Fruit fly (Drosophila melanogaster) whole organism, embryonic: Measurements from ENCODE around the gene Pgant7.

Source experiments
- Antp ChIP-seq: fragments of 200-800 bp; sonication (Bioruptor generic); optimal IDR thresholded peaks from 3 replicates; lab custom pipeline; 2016; ENCODE audit warnings: missing biosample characterization, missing genetic modification characterization
- Atf3 ChIP-seq: fragments of 200-800 bp; sonication (Bioruptor generic); optimal IDR thresholded peaks from 3 replicates; lab custom pipeline; 2016; ENCODE audit warnings: missing biosample characterization, missing genetic modification characterization
- Bgb ChIP-seq: fragments of 200-800 bp; sonication (Bioruptor generic); IDR thresholded peaks from 2 replicates; pipeline ENCODE4 v1.3.6; 2022; ENCODE audit warnings: missing biosample characterization, missing genetic modification characterization; ENCODE audit not compliant: partially characterized antibody
- CG12391 ChIP-seq: fragments of 200-800 bp; sonication (Bioruptor generic); optimal IDR thresholded peaks from 3 replicates; lab custom pipeline; 2018; ENCODE audit warnings: missing biosample characterization, mild to moderate bottlenecking, missing genetic modification characterization, moderate library complexity
- CG12659 ChIP-seq: fragments of 200-800 bp; sonication (Bioruptor generic); optimal IDR thresholded peaks from 3 replicates; lab custom pipeline; 2017; ENCODE audit warnings: mild to moderate bottlenecking, missing biosample characterization, missing genetic modification reagents, missing genetic modification characterization
- CG12769 ChIP-seq: fragments of 200-800 bp; sonication (Bioruptor generic); optimal IDR thresholded peaks from 2 replicates; lab custom pipeline; 2019; ENCODE audit warnings: missing biosample characterization, mild to moderate bottlenecking, missing genetic modification characterization, moderate library complexity
- CG14710 ChIP-seq: fragments of 200-800 bp; sonication (Bioruptor generic); optimal IDR thresholded peaks from 3 replicates; lab custom pipeline; 2019; ENCODE audit warnings: missing biosample characterization, mild to moderate bottlenecking, missing genetic modification characterization, moderate library complexity
- CG1603 ChIP-seq: fragments of 200-800 bp; sonication (Bioruptor generic); optimal IDR thresholded peaks from 2 replicates; lab custom pipeline; 2019; ENCODE audit warnings: missing biosample characterization, mild to moderate bottlenecking, missing genetic modification characterization, moderate library complexity
- CG17385 ChIP-seq: fragments of 200-800 bp; sonication (Bioruptor generic); optimal IDR thresholded peaks from 3 replicates; lab custom pipeline; 2018; ENCODE audit warnings: missing biosample characterization, mild to moderate bottlenecking, missing genetic modification characterization
- CG2678 ChIP-seq: fragments of 200-800 bp; sonication (Bioruptor generic); optimal IDR thresholded peaks from 3 replicates; lab custom pipeline; 2019; ENCODE audit warnings: missing biosample characterization, mild to moderate bottlenecking, missing genetic modification characterization, moderate library complexity
- CG2712 ChIP-seq: fragments of 200-800 bp; optimal IDR thresholded peaks from 3 replicates; lab custom pipeline; 2019; ENCODE audit warnings: missing biosample characterization, mild to moderate bottlenecking, missing genetic modification characterization, moderate library complexity
- CG30403 ChIP-seq: fragments of 200-800 bp; sonication (Bioruptor generic); optimal IDR thresholded peaks from 3 replicates; lab custom pipeline; 2016; ENCODE audit warnings: missing biosample characterization, missing genetic modification characterization
- CG32532 ChIP-seq: fragments of 200-800 bp; sonication (Bioruptor generic); IDR thresholded peaks from 2 replicates; pipeline ENCODE4 v1.3.6; 2022; ENCODE audit warnings: missing biosample characterization, missing genetic modification characterization
- CG33213 ChIP-seq: fragments of 200-800 bp; sonication (Bioruptor generic); optimal IDR thresholded peaks from 3 replicates; lab custom pipeline; 2016; ENCODE audit warnings: missing biosample characterization, missing genetic modification characterization
- CG34224 ChIP-seq: fragments of 200-800 bp; sonication (Bioruptor generic); IDR thresholded peaks from 3 replicates; pipeline ENCODE4 v1.3.6; 2022; ENCODE audit warnings: missing biosample characterization, missing genetic modification characterization; ENCODE audit not compliant: partially characterized antibody
- CG3838 ChIP-seq: fragments of 200-800 bp; sonication (Bioruptor generic); optimal IDR thresholded peaks from 3 replicates; lab custom pipeline; 2016; ENCODE audit warnings: missing biosample characterization, missing genetic modification characterization
- CG4282 ChIP-seq: fragments of 200-800 bp; sonication (Bioruptor generic); optimal IDR thresholded peaks from 2 replicates; lab custom pipeline; 2016; ENCODE audit warnings: missing biosample characterization, missing genetic modification characterization
- CG6254 ChIP-seq: fragments of 200-800 bp; sonication (Bioruptor generic); optimal IDR thresholded peaks from 3 replicates; lab custom pipeline; 2017; ENCODE audit warnings: mild to moderate bottlenecking, missing biosample characterization, missing genetic modification reagents, missing genetic modification characterization
- CG6689 ChIP-seq: fragments of 200-800 bp; sonication (Bioruptor generic); IDR thresholded peaks from 2 replicates; pipeline ENCODE4 v1.3.6; 2022; ENCODE audit warnings: missing biosample characterization, missing genetic modification characterization
- CG7786 ChIP-seq: fragments of 200-800 bp; sonication (Bioruptor generic); optimal IDR thresholded peaks from 2 replicates; lab custom pipeline; 2016; ENCODE audit warnings: missing biosample characterization, missing genetic modification characterization
- CG8281 ChIP-seq: fragments of 200-800 bp; sonication (Bioruptor generic); optimal IDR thresholded peaks from 2 replicates; lab custom pipeline; 2018; ENCODE audit warnings: missing biosample characterization, mild to moderate bottlenecking, missing genetic modification characterization, moderate library complexity
- Dbx ChIP-seq: fragments of 200-800 bp; sonication (Bioruptor generic); IDR thresholded peaks from 3 replicates; pipeline ENCODE4 v1.3.6; 2022; ENCODE audit warnings: missing biosample characterization, missing genetic modification characterization
- E2f1 ChIP-seq: fragments of 200-800 bp; sonication (Bioruptor generic); IDR thresholded peaks from 2 replicates; pipeline ENCODE4 v1.3.6; 2022; ENCODE audit warnings: missing biosample characterization, missing genetic modification characterization
- H15 ChIP-seq: fragments of 200-800 bp; sonication (Bioruptor generic); IDR thresholded peaks from 3 replicates; pipeline ENCODE4 v1.3.6; 2022; ENCODE audit warnings: missing biosample characterization, missing genetic modification characterization
- HLH54F ChIP-seq: fragments of 200-800 bp; sonication (Bioruptor generic); optimal IDR thresholded peaks from 3 replicates; lab custom pipeline; 2016; ENCODE audit warnings: missing biosample characterization, missing genetic modification characterization
- Hsf ChIP-seq: fragments of 200-800 bp; sonication (Bioruptor generic); optimal IDR thresholded peaks from 3 replicates; lab custom pipeline; 2016; ENCODE audit warnings: missing biosample characterization, missing genetic modification characterization
- Kr ChIP-seq: fragments of 200-800 bp; sonication (Bioruptor generic); optimal IDR thresholded peaks from 2 replicates; lab custom pipeline; 2017; ENCODE audit warnings: missing biosample characterization, mild to moderate bottlenecking, missing genetic modification characterization
- Lhr ChIP-seq: fragments of 200-800 bp; sonication (Bioruptor generic); optimal IDR thresholded peaks from 3 replicates; lab custom pipeline; 2017; ENCODE audit warnings: mild to moderate bottlenecking, missing biosample characterization, missing genetic modification reagents, missing genetic modification characterization
- MTF-1 ChIP-seq: fragments of 200-800 bp; sonication (Bioruptor generic); optimal IDR thresholded peaks from 2 replicates; lab custom pipeline; 2018; ENCODE audit warnings: missing biosample characterization, mild to moderate bottlenecking, missing genetic modification characterization, borderline replicate concordance
- NC2β ChIP-seq: fragments of 200-800 bp; sonication (Bioruptor generic); optimal IDR thresholded peaks from 2 replicates; lab custom pipeline; 2016; ENCODE audit warnings: missing biosample characterization, missing genetic modification characterization
- Sox102F ChIP-seq: fragments of 200-800 bp; sonication (Bioruptor generic); optimal IDR thresholded peaks from 2 replicates; lab custom pipeline; 2018; ENCODE audit warnings: missing biosample characterization, mild to moderate bottlenecking, missing genetic modification characterization, moderate library complexity
- ato ChIP-seq: fragments of 200-800 bp; sonication (Bioruptor generic); IDR thresholded peaks from 2 replicates; pipeline ENCODE4 v1.3.6; 2022; ENCODE audit warnings: missing biosample characterization, missing genetic modification characterization; ENCODE audit not compliant: partially characterized antibody
- bcd ChIP-seq: fragments of 200-800 bp; sonication (Bioruptor generic); optimal IDR thresholded peaks from 2 replicates; lab custom pipeline; 2017; ENCODE audit warnings: missing biosample characterization, mild to moderate bottlenecking, missing genetic modification characterization
- cato ChIP-seq: fragments of 200-800 bp; sonication (Bioruptor generic); optimal IDR thresholded peaks from 2 replicates; lab custom pipeline; 2016; ENCODE audit warnings: missing biosample characterization, missing genetic modification characterization, borderline replicate concordance
- dpn ChIP-seq, 2 experiments: fragments of 200-800 bp; sonication (Bioruptor generic); optimal IDR thresholded peaks; 3 replicates each; lab custom pipeline; 2016; ENCODE audit warnings: missing biosample characterization in 2 of 2, missing genetic modification characterization in 2 of 2
- fd3F ChIP-seq: fragments of 200-800 bp; sonication (Bioruptor generic); optimal IDR thresholded peaks from 2 replicates; lab custom pipeline; 2018; ENCODE audit warnings: missing biosample characterization, mild to moderate bottlenecking, missing genetic modification characterization, moderate library complexity
- her ChIP-seq: fragments of 200-800 bp; sonication (Bioruptor generic); optimal IDR thresholded peaks from 2 replicates; lab custom pipeline; 2016; ENCODE audit warnings: missing biosample characterization, missing genetic modification characterization
- ind ChIP-seq: fragments of 200-800 bp; sonication (Bioruptor generic); optimal IDR thresholded peaks from 3 replicates; lab custom pipeline; 2016; ENCODE audit warnings: missing biosample characterization, missing genetic modification characterization
- mam ChIP-seq: fragments of 200-800 bp; sonication (Bioruptor generic); optimal IDR thresholded peaks from 3 replicates; lab custom pipeline; 2016; ENCODE audit warnings: missing biosample characterization, missing genetic modification characterization
- mirr ChIP-seq: fragments of 200-800 bp; sonication (Bioruptor generic); optimal IDR thresholded peaks from 3 replicates; lab custom pipeline; 2018; ENCODE audit warnings: missing biosample characterization, mild to moderate bottlenecking, missing genetic modification characterization
- mld ChIP-seq: fragments of 200-800 bp; sonication (Bioruptor generic); IDR thresholded peaks from 3 replicates; pipeline ENCODE4 v1.3.6; 2022; ENCODE audit warnings: missing biosample characterization, missing genetic modification characterization; ENCODE audit not compliant: partially characterized antibody
- nmo ChIP-seq: fragments of 200-800 bp; sonication (Bioruptor generic); optimal IDR thresholded peaks from 2 replicates; lab custom pipeline; 2018; ENCODE audit warnings: missing biosample characterization, mild to moderate bottlenecking, missing genetic modification characterization, moderate library complexity
- phol ChIP-seq: fragments of 200-800 bp; sonication (Bioruptor generic); optimal IDR thresholded peaks from 3 replicates; lab custom pipeline; 2018; ENCODE audit warnings: missing biosample characterization, mild to moderate bottlenecking, missing genetic modification characterization, moderate library complexity
- pita ChIP-seq: fragments of 200-800 bp; sonication (Bioruptor generic); optimal IDR thresholded peaks from 2 replicates; lab custom pipeline; 2017; ENCODE audit warnings: missing biosample characterization, mild to moderate bottlenecking, missing genetic modification characterization
- schlank ChIP-seq: fragments of 200-800 bp; sonication (Bioruptor generic); optimal IDR thresholded peaks from 2 replicates; lab custom pipeline; 2018; ENCODE audit warnings: missing biosample characterization, mild to moderate bottlenecking, missing genetic modification characterization
- scrt ChIP-seq: fragments of 200-800 bp; sonication (Bioruptor generic); optimal IDR thresholded peaks from 2 replicates; lab custom pipeline; 2018; ENCODE audit warnings: missing biosample characterization, mild to moderate bottlenecking, missing genetic modification characterization, moderate library complexity
- vfl ChIP-seq: fragments of 200-800 bp; sonication (Bioruptor generic); optimal IDR thresholded peaks from 2 replicates; lab custom pipeline; 2016; ENCODE audit warnings: missing biosample characterization, missing genetic modification characterization
- wek ChIP-seq: fragments of 200-800 bp; sonication (Bioruptor generic); optimal IDR thresholded peaks from 3 replicates; lab custom pipeline; 2018; ENCODE audit warnings: missing biosample characterization, mild to moderate bottlenecking, missing genetic modification characterization, moderate library complexity
- z ChIP-seq: fragments of 200-800 bp; sonication (Bioruptor generic); IDR thresholded peaks from 3 replicates; pipeline ENCODE4 v1.3.6; 2022; ENCODE audit warnings: missing biosample characterization, missing genetic modification characterization
- zfh1 ChIP-seq: fragments of 200-800 bp; sonication (Bioruptor generic); IDR thresholded peaks from 3 replicates; pipeline ENCODE4 v1.3.6; 2022; ENCODE audit warnings: missing biosample characterization, missing genetic modification characterization

Gene Pgant7

DNA sequence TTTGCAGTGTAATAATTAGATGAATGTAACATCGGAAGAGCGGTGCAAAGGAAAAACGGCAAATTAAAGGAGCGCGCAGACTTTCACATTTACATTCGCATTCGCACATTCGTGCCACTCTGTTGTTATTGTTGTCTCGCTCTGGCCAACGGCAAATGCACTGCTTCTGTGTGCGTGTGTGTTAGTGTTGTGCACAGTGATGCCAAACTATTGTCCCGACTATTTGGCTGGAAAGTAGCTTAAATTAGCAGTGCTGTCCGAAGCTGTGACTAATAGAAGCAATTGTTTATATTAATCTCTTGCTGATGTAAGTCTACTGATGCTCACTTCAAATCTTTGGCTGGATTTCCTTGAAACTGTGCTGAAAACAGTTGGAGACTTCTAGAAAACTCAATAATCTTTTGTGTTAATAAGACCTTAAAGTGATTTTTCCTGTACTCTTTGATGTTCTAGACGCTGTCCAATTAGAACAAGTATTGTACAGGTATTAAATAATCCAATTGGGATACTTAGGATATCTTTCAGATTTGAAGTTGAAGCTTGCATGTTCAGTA is 16.3 kb upstream of the Pgant7 start (continued):
- peak; percentile 32 for TF ChIP-seq CG12391
- peak; percentile 6 for TF ChIP-seq CG1603 (tag; lab: Kevin White, UChicago)
- TF ChIP-seq CG2712 (tag; lab: Kevin White, UChicago) = peak; percentile 31
- peak; percentile 33; the same call in 1 of the 3 replicates for TF ChIP-seq zfh1 (GFP tag; lab: Robert Waterston, UW)
- TF ChIP-seq CG12769 (tag; lab: Kevin White, UChicago) = peak; percentile 13
- TF ChIP-seq CG33213 (GFP tag; lab: Kevin White, UChicago) = no peak
- peak in 1 of 2 experiments; percentile 25 for TF ChIP-seq dpn (GFP tag; optimal IDR thresholded peaks at IDR 0.05; lab: Kevin White, UChicago)
- TF ChIP-seq cato (GFP tag; lab: Kevin White, UChicago) = no peak
- TF ChIP-seq Dbx (GFP tag; lab: Robert Waterston, UW) = no peak
- TF ChIP-seq ato (GFP tag; lab: Robert Waterston, UW) = no peak
- no peak for TF ChIP-seq Lhr (GFP tag; lab: Kevin White, UChicago)
- peak; percentile 23 for TF ChIP-seq HLH54F (GFP tag; lab: Kevin White, UChicago)
- no peak for TF ChIP-seq Atf3
- TF ChIP-seq Kr (GFP tag; lab: Kevin White, UChicago) = no peak
- TF ChIP-seq CG14710 (tag; lab: Kevin White, UChicago) = peak; percentile 13
- TF ChIP-seq CG32532 (GFP tag; lab: Robert Waterston, UW) = peak; percentile 13; the same call in 1 of the 2 replicates
- TF ChIP-seq z (GFP tag; lab: Robert Waterston, UW) = no peak
- TF ChIP-seq fd3F = no peak
- no peak for TF ChIP-seq CG6689 (GFP tag; lab: Robert Waterston, UW)
- TF ChIP-seq CG4282 (GFP tag; lab: Kevin White, UChicago) = peak; percentile 35
- no peak for TF ChIP-seq MTF-1
- TF ChIP-seq CG30403 (GFP tag; lab: Kevin White, UChicago) = peak; percentile 37
- TF ChIP-seq ind (GFP tag; lab: Kevin White, UChicago) = peak; percentile 3
- peak; percentile 10 for TF ChIP-seq CG17385 (GFP tag; lab: Kevin White, UChicago)
- no peak for TF ChIP-seq Hsf (GFP tag; lab: Kevin White, UChicago)
- no peak for TF ChIP-seq CG34224 (GFP tag; lab: Robert Waterston, UW)
- no peak for TF ChIP-seq CG3838 (GFP tag; lab: Kevin White, UChicago)
- no peak for TF ChIP-seq Sox102F (GFP tag; lab: Kevin White, UChicago)
- TF ChIP-seq Antp (GFP tag; lab: Kevin White, UChicago) = no peak
- TF ChIP-seq scrt (GFP tag; lab: Kevin White, UChicago) = no peak
- TF ChIP-seq mirr (GFP tag; lab: Kevin White, UChicago) = no peak
- TF ChIP-seq nmo (GFP tag; lab: Kevin White, UChicago) = peak; percentile 6
- no peak for TF ChIP-seq H15 (GFP tag; lab: Robert Waterston, UW)
- TF ChIP-seq CG2678 (tag; lab: Kevin White, UChicago) = peak; percentile 33
- TF ChIP-seq mam (GFP tag; lab: Kevin White, UChicago) = peak; percentile 49
- no peak for TF ChIP-seq Bgb
- peak; percentile 6 for TF ChIP-seq CG7786
- TF ChIP-seq vfl (GFP tag; lab: Kevin White, UChicago) = no peak
- TF ChIP-seq NC2β = no peak
- no peak for TF ChIP-seq E2f1 (GFP tag; lab: Robert Waterston, UW)
- TF ChIP-seq phol = no peak
- no peak for TF ChIP-seq pita (GFP tag; lab: Kevin White, UChicago)
- TF ChIP-seq her = no peak
- no peak for TF ChIP-seq wek (GFP tag; lab: Kevin White, UChicago)
- peak; percentile 7 for TF ChIP-seq CG12659 (GFP tag; lab: Kevin White, UChicago)
- no peak for TF ChIP-seq CG8281 (tag; lab: Kevin White, UChicago)
- no peak for TF ChIP-seq bcd
- TF ChIP-seq schlank (tag; lab: Kevin White, UChicago) = no peak
- TF ChIP-seq CG6254 (GFP tag; lab: Kevin White, UChicago) = no peak
- TF ChIP-seq mld (GFP tag; lab: Robert Waterston, UW) = no peak
